Fruit fly (Drosophila melanogaster) whole organism, adult: ENCODE measurements around the gene gcm2.

ENCODE experiments used
- CG11617 ChIP-seq: fragments of 200-800 bp; sonication (Bioruptor generic); optimal IDR thresholded peaks from 2 replicates; lab custom pipeline; 2017; ENCODE audit warnings: mild to moderate bottlenecking, missing biosample characterization, missing genetic modification reagents, missing genetic modification characterization
- CG12768 ChIP-seq: fragments of 200-800 bp; sonication (Bioruptor generic); optimal IDR thresholded peaks from 2 replicates; lab custom pipeline; 2017; ENCODE audit warnings: missing biosample characterization, missing genetic modification characterization, mild to moderate bottlenecking, moderate library complexity, missing genetic modification reagents
- CG14711 ChIP-seq: fragments of 200-800 bp; sonication (Bioruptor generic); optimal IDR thresholded peaks from 2 replicates; lab custom pipeline; 2018; ENCODE audit warnings: missing biosample characterization, mild to moderate bottlenecking, missing genetic modification characterization, moderate library complexity
- CG1620 ChIP-seq: fragments of 200-800 bp; sonication (Bioruptor generic); optimal IDR thresholded peaks from 2 replicates; lab custom pipeline; 2016; ENCODE audit warnings: missing biosample characterization, missing genetic modification characterization
- CG33017 ChIP-seq: fragments of 200-800 bp; sonication (Bioruptor generic); optimal IDR thresholded peaks from 2 replicates; lab custom pipeline; 2018; ENCODE audit warnings: missing biosample characterization, mild to moderate bottlenecking, missing genetic modification characterization, moderate library complexity
- CG5204 ChIP-seq: fragments of 200-800 bp; sonication (Bioruptor generic); optimal IDR thresholded peaks from 2 replicates; lab custom pipeline; 2016; ENCODE audit warnings: missing biosample characterization, missing genetic modification characterization
- CG7045 ChIP-seq: fragments of 200-800 bp; sonication (Bioruptor generic); optimal IDR thresholded peaks from 2 replicates; lab custom pipeline; 2017; ENCODE audit warnings: missing biosample characterization, mild to moderate bottlenecking, missing genetic modification characterization
- CG7101 ChIP-seq: fragments of 200-800 bp; sonication (Bioruptor generic); optimal IDR thresholded peaks from 2 replicates; lab custom pipeline; 2018; ENCODE audit warnings: missing biosample characterization, mild to moderate bottlenecking, missing genetic modification characterization, moderate library complexity
- Clk ChIP-seq: fragments of 200-800 bp; sonication (Bioruptor generic); optimal IDR thresholded peaks from 2 replicates; lab custom pipeline; 2017; ENCODE audit warnings: missing biosample characterization, missing genetic modification characterization
- Crg-1 ChIP-seq: fragments of 200-800 bp; sonication (Bioruptor generic); optimal IDR thresholded peaks from 2 replicates; lab custom pipeline; 2016; ENCODE audit warnings: missing biosample characterization, missing genetic modification characterization
- Hr96 ChIP-seq: fragments of 200-800 bp; sonication (Bioruptor generic); optimal IDR thresholded peaks from 2 replicates; lab custom pipeline; 2016; ENCODE audit warnings: missing biosample characterization, missing genetic modification characterization
- Mnt ChIP-seq: fragments of 200-800 bp; sonication (Bioruptor generic); optimal IDR thresholded peaks from 2 replicates; lab custom pipeline; 2016; ENCODE audit warnings: missing biosample characterization, mild to moderate bottlenecking, missing genetic modification characterization
- bab1 ChIP-seq: fragments of 200-800 bp; sonication (Bioruptor generic); optimal IDR thresholded peaks from 3 replicates; lab custom pipeline; 2019; ENCODE audit warnings: missing biosample characterization, mild to moderate bottlenecking, missing genetic modification characterization, moderate library complexity
- cic ChIP-seq: fragments of 200-800 bp; sonication (Bioruptor generic); optimal IDR thresholded peaks from 2 replicates; lab custom pipeline; 2017; ENCODE audit warnings: missing biosample characterization, mild to moderate bottlenecking, missing genetic modification characterization, moderate library complexity
- cnc ChIP-seq, 2 experiments: fragments of >200 bp; optimal IDR thresholded peaks; 2 replicates each; lab custom pipeline; 2017
- kay ChIP-seq: fragments of 200-800 bp; sonication (Bioruptor generic); peaks from one replicate; lab custom pipeline; 2016; ENCODE audit warnings: missing biosample characterization, missing genetic modification characterization, borderline replicate concordance
- ovo ChIP-seq: fragments of 200-800 bp; sonication (Bioruptor generic); optimal IDR thresholded peaks from 2 replicates; lab custom pipeline; 2016; ENCODE audit warnings: missing biosample characterization, missing genetic modification characterization
- pad ChIP-seq: fragments of 200-800 bp; sonication (Bioruptor generic); optimal IDR thresholded peaks from 3 replicates; lab custom pipeline; 2017; ENCODE audit warnings: missing biosample characterization, missing genetic modification characterization, mild to moderate bottlenecking, moderate library complexity, missing genetic modification reagents
- tj ChIP-seq: fragments of 200-800 bp; sonication (Bioruptor generic); optimal IDR thresholded peaks from 3 replicates; lab custom pipeline; 2017; ENCODE audit warnings: missing biosample characterization, mild to moderate bottlenecking, missing genetic modification characterization, moderate library complexity
- toe ChIP-seq: fragments of 200-800 bp; sonication (Bioruptor generic); optimal IDR thresholded peaks from 2 replicates; lab custom pipeline; 2016; ENCODE audit warnings: missing biosample characterization, missing genetic modification characterization

gcm2 gene

DNA sequence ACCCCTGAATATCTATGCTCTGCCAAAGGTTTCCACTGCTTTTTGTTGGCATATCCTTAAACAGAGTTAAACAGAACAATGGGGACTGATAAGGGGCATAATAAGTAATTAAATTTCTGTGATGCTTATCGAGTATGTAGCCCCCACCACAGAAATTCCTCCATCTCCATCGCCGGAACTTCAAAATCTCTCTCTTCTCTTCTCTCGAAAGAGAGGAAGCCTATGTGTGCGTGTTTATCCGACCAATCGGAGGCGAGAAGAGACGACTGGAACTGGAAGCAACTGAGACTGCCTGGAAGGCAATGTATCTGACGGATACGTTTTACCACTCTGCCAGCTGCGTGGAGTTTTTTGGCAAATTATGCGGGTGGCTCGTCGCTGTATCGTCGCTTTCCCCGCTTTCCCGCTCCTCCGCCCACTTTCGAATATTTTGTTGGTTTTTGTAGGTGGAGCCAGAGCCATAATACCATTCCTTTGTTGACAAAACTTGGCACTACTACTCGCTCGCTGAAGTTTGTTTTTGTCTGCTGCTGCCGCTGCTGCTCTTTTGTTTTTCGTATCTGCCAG, at the start of gene gcm2:
TSS of gene gcm2 (plus strand) at position 566 of the 567 bp plus-strand sequence.
- TF ChIP-seq cic (GFP tag; lab: Kevin White, UChicago) = no peak
- no peak for TF ChIP-seq bab1 (GFP tag; lab: Kevin White, UChicago)
- TF ChIP-seq tj (GFP tag; lab: Kevin White, UChicago) = no peak
- no peak for TF ChIP-seq CG11617 (GFP tag; lab: Kevin White, UChicago)

DNA sequence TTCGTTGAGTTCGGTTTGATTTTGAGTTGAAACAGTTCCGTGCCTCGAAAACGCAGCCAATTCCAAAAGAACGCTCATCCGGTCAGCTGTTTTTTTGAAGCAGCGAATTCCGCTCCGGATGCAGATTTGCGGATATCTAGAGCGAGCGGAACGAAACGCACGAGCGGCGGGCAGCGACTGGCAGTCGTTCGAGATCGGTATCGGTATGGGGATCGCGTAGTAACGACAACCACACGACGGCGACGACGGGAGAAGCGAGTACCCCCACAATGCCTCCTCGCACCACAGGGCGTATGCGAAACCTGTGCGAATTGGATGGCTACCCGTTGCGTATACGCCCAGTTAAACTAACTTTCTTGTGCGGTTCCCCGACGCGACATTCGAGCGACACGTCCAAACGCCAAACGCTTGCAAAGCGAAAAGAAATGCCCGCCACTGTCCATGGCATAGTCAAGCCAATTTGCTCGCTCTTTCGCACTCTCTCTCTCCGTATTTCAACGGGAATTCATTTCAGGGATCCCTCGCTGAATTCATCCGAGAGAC, 48.2 kb upstream of the gcm2 start:
- TF ChIP-seq kay (GFP tag; lab: Kevin White, UChicago) = peak; percentile 71
- TF ChIP-seq CG7101 (tag; lab: Kevin White, UChicago) = no peak

DNA sequence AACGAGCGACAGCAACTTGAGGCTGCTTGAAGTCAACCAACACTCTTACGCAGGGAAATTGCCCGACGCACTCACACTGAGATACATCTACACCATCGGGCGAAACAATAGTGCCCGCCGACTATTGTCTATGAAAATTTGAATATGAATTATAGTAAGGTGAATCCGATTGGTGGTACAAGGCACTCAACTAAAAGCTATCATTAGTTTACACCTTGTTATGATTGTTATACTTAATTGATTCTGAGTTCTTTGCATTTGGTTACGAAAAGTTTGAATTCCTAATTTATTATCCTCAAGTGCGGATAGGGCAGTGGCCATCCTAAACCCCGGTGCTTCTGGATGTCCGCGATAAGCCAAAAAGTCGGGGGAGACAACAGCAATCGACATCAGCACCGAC, 45.6 kb upstream of the gcm2 start:
- TF ChIP-seq CG11617 (GFP tag; lab: Kevin White, UChicago) (no peak), CG7045 (no peak), ovo (GFP tag; lab: Kevin White, UChicago) (no peak), tj (GFP tag; lab: Kevin White, UChicago) (no peak), CG33017 (no peak), cnc (optimal IDR thresholded peaks at IDR 0.05; lab: Kevin White, UChicago) (no peak), cic (GFP tag; lab: Kevin White, UChicago) (no peak), CG7101 (tag; lab: Kevin White, UChicago) (no peak), CG5204 (no peak), Clk (no peak), bab1 (GFP tag; lab: Kevin White, UChicago) (no peak), pad (GFP tag; lab: Kevin White, UChicago) (no peak), kay (GFP tag; lab: Kevin White, UChicago) (no peak), toe (no peak), CG1620 (GFP tag; lab: Kevin White, UChicago) (no peak)

DNA sequence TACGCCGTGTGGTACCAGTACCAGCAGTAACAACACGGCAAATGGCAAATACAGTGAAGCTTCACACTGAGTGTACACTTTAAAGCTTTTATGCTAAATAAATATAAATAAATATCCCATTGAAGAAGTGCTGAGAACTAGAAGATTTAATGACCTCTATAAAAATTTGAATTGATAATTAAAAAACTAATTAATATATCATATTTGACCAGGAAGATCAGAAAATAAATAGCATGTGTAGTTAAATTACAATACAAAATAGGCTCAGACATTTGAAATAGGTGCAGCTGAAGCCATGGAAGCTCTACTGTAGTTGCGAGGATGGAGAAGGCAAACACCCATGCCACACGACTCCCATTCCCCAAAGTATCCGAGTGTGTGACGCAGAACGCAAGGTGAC, 43.8 kb upstream of the gcm2 start:
- peak; percentile 9 for TF ChIP-seq CG33017
- TF ChIP-seq CG5204 = no peak
- TF ChIP-seq cic (GFP tag; lab: Kevin White, UChicago) = no peak
- TF ChIP-seq Hr96 = no peak
- TF ChIP-seq CG7101 (tag; lab: Kevin White, UChicago) = peak; percentile 2
- TF ChIP-seq CG7045 = peak; percentile 47
- no peak for TF ChIP-seq CG14711
- no peak for TF ChIP-seq bab1 (GFP tag; lab: Kevin White, UChicago)
- TF ChIP-seq CG12768 (GFP tag; lab: Kevin White, UChicago) = peak; percentile 25
- TF ChIP-seq CG11617 (GFP tag; lab: Kevin White, UChicago) = no peak

DNA sequence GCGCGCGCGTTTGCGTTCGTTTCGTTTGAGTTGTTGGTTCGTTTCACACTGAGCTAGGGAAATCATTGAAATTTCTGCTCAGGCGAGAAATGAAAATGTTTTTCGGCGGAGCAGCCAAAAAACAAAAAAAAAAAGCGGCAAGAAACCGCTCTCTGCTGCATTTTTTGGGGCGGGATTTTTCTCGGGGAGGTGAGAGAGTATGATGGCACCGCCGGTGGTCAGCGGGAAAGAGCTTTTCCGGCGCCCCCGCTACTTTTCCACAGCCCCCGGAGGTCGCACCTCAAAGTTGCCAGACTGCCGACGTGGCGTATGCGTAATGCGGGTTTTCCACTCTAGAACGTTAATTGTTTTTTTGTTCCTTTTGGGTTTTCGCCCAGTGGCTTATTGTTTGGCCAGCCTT, 43.0 kb upstream of the gcm2 start, which contains the start of gene CG46468:
TSS of gene CG46468 (minus strand) at position 52 of the 400 bp plus-strand sequence.
- TF ChIP-seq cic (GFP tag; lab: Kevin White, UChicago) = no peak
- no peak for TF ChIP-seq cnc (optimal IDR thresholded peaks at IDR 0.05; lab: Kevin White, UChicago)
- TF ChIP-seq Crg-1 (GFP tag; lab: Kevin White, UChicago) = no peak
- no peak for TF ChIP-seq Clk
- TF ChIP-seq bab1 (GFP tag; lab: Kevin White, UChicago) = no peak
- no peak for TF ChIP-seq pad (GFP tag; lab: Kevin White, UChicago)
- no peak for TF ChIP-seq Mnt (GFP tag; lab: Kevin White, UChicago)
- TF ChIP-seq CG7045 = no peak
- no peak for TF ChIP-seq ovo (GFP tag; lab: Kevin White, UChicago)
- TF ChIP-seq CG11617 (GFP tag; lab: Kevin White, UChicago) = no peak
- TF ChIP-seq CG12768 (GFP tag; lab: Kevin White, UChicago) = no peak
- no peak for TF ChIP-seq CG1620 (GFP tag; lab: Kevin White, UChicago)

DNA sequence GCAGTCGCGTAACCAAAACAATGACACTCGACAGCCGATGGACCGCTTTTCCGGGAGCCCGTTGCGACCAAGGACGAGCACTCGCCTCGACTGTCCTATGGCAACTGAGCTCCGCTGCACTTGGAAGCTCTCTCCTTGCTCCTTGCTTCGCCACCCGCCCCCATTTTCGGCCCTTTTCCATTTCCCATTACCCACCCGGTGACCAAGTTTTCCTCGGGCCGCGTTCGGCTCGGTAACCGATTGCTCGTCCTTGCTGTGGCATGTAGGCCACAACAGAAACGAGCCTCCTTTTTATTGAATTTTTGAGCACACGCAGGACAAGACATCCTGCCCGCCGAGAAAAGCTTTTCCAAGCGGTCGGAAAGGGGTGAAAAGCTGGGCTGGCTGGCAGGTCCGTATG, 41.7 kb upstream of the gcm2 start, which contains the start of gene jp:
TSS of gene jp (minus strand) at position 95 of the 400 bp plus-strand sequence.
- no peak for TF ChIP-seq cic (GFP tag; lab: Kevin White, UChicago)
- no peak for TF ChIP-seq Hr96
- no peak for TF ChIP-seq bab1 (GFP tag; lab: Kevin White, UChicago)
- no peak for TF ChIP-seq CG14711
- TF ChIP-seq Crg-1 (GFP tag; lab: Kevin White, UChicago) = no peak
- TF ChIP-seq ovo (GFP tag; lab: Kevin White, UChicago) = no peak
- no peak for TF ChIP-seq CG1620 (GFP tag; lab: Kevin White, UChicago)
- no peak for TF ChIP-seq CG11617 (GFP tag; lab: Kevin White, UChicago)
- TF ChIP-seq Mnt (GFP tag; lab: Kevin White, UChicago) = no peak
- TF ChIP-seq CG7101 (tag; lab: Kevin White, UChicago) = no peak
- TF ChIP-seq Clk = no peak

DNA sequence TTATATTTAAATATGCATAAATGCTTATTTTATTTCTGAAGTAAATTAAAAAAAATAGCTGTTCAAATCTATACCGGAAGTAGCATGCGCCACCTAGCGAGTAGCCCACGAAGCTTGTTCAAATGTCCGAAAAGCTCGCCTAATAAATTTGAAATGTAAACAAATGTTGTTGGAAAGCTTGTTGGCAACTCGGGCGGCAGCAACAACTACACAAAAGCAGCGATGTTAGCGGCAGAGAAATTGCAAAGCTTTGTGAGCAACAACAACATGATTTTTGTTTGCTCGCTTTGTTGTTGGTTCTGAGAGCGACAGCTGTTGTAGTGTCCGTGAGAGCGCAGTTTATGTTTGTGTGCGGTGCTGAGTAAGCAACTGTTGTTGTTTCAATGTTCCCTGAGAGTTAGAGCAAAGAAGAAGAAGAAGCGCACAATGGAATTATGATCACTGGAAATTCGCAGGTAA, 40.9 kb upstream of the gcm2 start:
- TF ChIP-seq Hr96 = peak; percentile 92
- peak; percentile 98 for TF ChIP-seq CG7101 (tag; lab: Kevin White, UChicago)
- peak; percentile 75 for TF ChIP-seq Clk
- TF ChIP-seq CG1620 (GFP tag; lab: Kevin White, UChicago) = peak; percentile 92
- TF ChIP-seq pad (GFP tag; lab: Kevin White, UChicago) = peak; percentile 88
- peak; percentile 98 for TF ChIP-seq CG7045
- TF ChIP-seq CG33017 = peak; percentile 96
- peak; percentile 94 for TF ChIP-seq CG5204
- peak; percentile 79 for TF ChIP-seq tj (GFP tag; lab: Kevin White, UChicago)
- TF ChIP-seq bab1 (GFP tag; lab: Kevin White, UChicago) = peak; percentile 96
- peak; percentile 98 for TF ChIP-seq Crg-1 (GFP tag; lab: Kevin White, UChicago)
- peak; percentile 97 for TF ChIP-seq CG11617 (GFP tag; lab: Kevin White, UChicago)
- TF ChIP-seq cic (GFP tag; lab: Kevin White, UChicago) = peak; percentile 89
- TF ChIP-seq CG14711 = peak; percentile 87
- TF ChIP-seq ovo (GFP tag; lab: Kevin White, UChicago) = peak; percentile 94
- peak; percentile 97 for TF ChIP-seq kay (GFP tag; lab: Kevin White, UChicago)
- peak; percentile 97 for TF ChIP-seq CG12768 (GFP tag; lab: Kevin White, UChicago)
- TF ChIP-seq toe = peak; percentile 92
- TF ChIP-seq Mnt (GFP tag; lab: Kevin White, UChicago) = peak; percentile 96
- TF ChIP-seq cnc (optimal IDR thresholded peaks at IDR 0.05; lab: Kevin White, UChicago) = no peak
